Worm (Caenorhabditis elegans) whole organism, early embryonic: ENCODE measurements around the gene bath-4.
"Not testable (repeated sequence)": the region's sequence is repeated elsewhere in the genome, so short reads cannot be mapped to it uniquely, and the experiment has no call there.

Source experiments
- B0310.2 ChIP-seq: sonication (generic microtip); optimal IDR thresholded peaks from 2 replicates; lab custom pipeline; 2016; ENCODE audit warnings: mild to moderate bottlenecking, missing genetic modification characterization, missing compliant biosample characterization
- F13C5.2 ChIP-seq: sonication (generic microtip); optimal IDR thresholded peaks from 2 replicates; lab custom pipeline; 2017; ENCODE audit warnings: mild to moderate bottlenecking, missing genetic modification characterization, inconsistent platforms, missing compliant biosample characterization
- aly-1 ChIP-seq: sonication (generic microtip); optimal IDR thresholded peaks from 2 replicates; lab custom pipeline; 2016; ENCODE audit warnings: missing genetic modification characterization, missing compliant biosample characterization
- ama-1 ChIP-seq: fragments of 150-350 bp; optimal IDR thresholded peaks from 2 replicates; lab custom pipeline; 2014
- ceh-13 ChIP-seq: fragments of 200-800 bp; sonication (Bioruptor generic); optimal IDR thresholded peaks from 2 replicates; lab custom pipeline; 2018; ENCODE audit warnings: mild to moderate bottlenecking, missing genetic modification characterization, missing compliant biosample characterization
- ceh-36 ChIP-seq: sonication (generic microtip); optimal IDR thresholded peaks from 2 replicates; lab custom pipeline; 2016; ENCODE audit warnings: missing genetic modification characterization, inconsistent platforms, missing compliant biosample characterization
- ets-7 ChIP-seq: sonication (generic microtip); optimal IDR thresholded peaks from 2 replicates; lab custom pipeline; 2016; ENCODE audit warnings: missing genotype, missing genetic modification characterization, missing compliant biosample characterization
- flt-1 ChIP-seq: fragments of 200-800 bp; sonication (Bioruptor generic); IDR thresholded peaks from 2 replicates; pipeline ENCODE4 v1.3.6; 2022; ENCODE audit warnings: missing genetic modification characterization, missing compliant biosample characterization
- hmbx-1 ChIP-seq: sonication (generic microtip); optimal IDR thresholded peaks from 2 replicates; lab custom pipeline; 2016; ENCODE audit warnings: mild to moderate bottlenecking, missing genetic modification characterization, missing compliant biosample characterization
- hmg-4 ChIP-seq: fragments of 200-800 bp; sonication (Bioruptor generic); optimal IDR thresholded peaks from 2 replicates; lab custom pipeline; 2018; ENCODE audit warnings: mild to moderate bottlenecking, missing genetic modification characterization, missing compliant biosample characterization
- hnd-1 ChIP-seq: sonication (generic microtip); optimal IDR thresholded peaks from 2 replicates; lab custom pipeline; 2016; ENCODE audit warnings: missing genetic modification characterization, missing compliant biosample characterization
- pes-1 ChIP-seq: fragments of 200-800 bp; sonication (Bioruptor generic); IDR thresholded peaks from 2 replicates; pipeline ENCODE4 v1.3.6; 2022; ENCODE audit warnings: missing genetic modification reagents, missing genetic modification characterization, missing compliant biosample characterization
- scrt-1 ChIP-seq: fragments of 200-800 bp; sonication (Bioruptor generic); IDR thresholded peaks from 2 replicates; pipeline ENCODE4 v1.3.6; 2022; ENCODE audit warnings: missing genetic modification characterization, missing compliant biosample characterization
- sea-1 ChIP-seq: fragments of 200-800 bp; sonication (Bioruptor generic); conservative IDR thresholded peaks from 2 replicates; pipeline ENCODE4 v1.3.6; 2022; ENCODE audit warnings: missing genetic modification characterization, missing compliant biosample characterization
- tbx-11 ChIP-seq: fragments of 200-800 bp; sonication (Bioruptor generic); IDR thresholded peaks from 2 replicates; pipeline ENCODE4 v1.3.6; 2022; ENCODE audit warnings: missing genetic modification characterization, missing compliant biosample characterization
- tbx-37 ChIP-seq: fragments of 200-800 bp; sonication (Bioruptor generic); conservative IDR thresholded peaks from 2 replicates; pipeline ENCODE4 v1.3.6; 2022; ENCODE audit warnings: missing genetic modification reagents, missing genetic modification characterization, missing compliant biosample characterization
- tra-4 ChIP-seq: sonication (generic microtip); optimal IDR thresholded peaks from 2 replicates; lab custom pipeline; 2017; ENCODE audit warnings: missing genetic modification characterization, missing compliant biosample characterization

bath-4 gene

ce11 chrII:1917862-1918261 lies at the start of gene bath-4:
bath-4 (minus strand) TSS chrII:1917962.
- TF ChIP-seq ceh-36 (tag; lab: Kevin White, UChicago): no peak
- TF ChIP-seq aly-1 (tag; lab: Kevin White, UChicago): no peak
- TF ChIP-seq hnd-1 (tag; lab: Kevin White, UChicago): no peak
- no peak for TF ChIP-seq ets-7
- no peak for TF ChIP-seq tbx-37
- TF ChIP-seq ceh-13 (GFP tag; lab: Kevin White, UChicago): no peak
- no peak for TF ChIP-seq scrt-1
- no peak for TF ChIP-seq B0310.2
- no peak for TF ChIP-seq hmbx-1 (tag; lab: Kevin White, UChicago)
- TF ChIP-seq hmg-4 (GFP tag; lab: Kevin White, UChicago): no peak
- no peak for TF ChIP-seq sea-1

ce11 chrII:1955568-1955967 lies 37.8 kb upstream of the bath-4 start, which contains the start of gene math-49:
math-49 (minus strand) TSS chrII:1955668.
- TF ChIP-seq tbx-11 (GFP tag; lab: Robert Waterston, UW); sea-1; ceh-13 (GFP tag; lab: Kevin White, UChicago): not testable (repeated sequence)

ce11 chrII:1949119-1949518 lies 31.4 kb upstream of the bath-4 start:
- TF ChIP-seq hmbx-1 (tag; lab: Kevin White, UChicago) (no peak), ama-1 (lab: Kevin White, UChicago) (no peak), flt-1 (GFP tag; lab: Robert Waterston, UW) (no peak), ceh-36 (tag; lab: Kevin White, UChicago) (no peak), tbx-37 (no peak)

- not testable (repeated sequence) for TF ChIP-seq aly-1 (tag; lab: Kevin White, UChicago); sea-1; hmg-4 (GFP tag; lab: Kevin White, UChicago)
Measured at ce11 chrII:1948393-1948792, 30.6 kb upstream of the bath-4 start, which contains the start of gene ZK250.2. ZK250.2 (plus strand) TSS chrII:1948693.

- TF ChIP-seq flt-1 (GFP tag; lab: Robert Waterston, UW): no peak
- TF ChIP-seq F13C5.2: no peak
- TF ChIP-seq aly-1 (tag; lab: Kevin White, UChicago): no peak
- no peak for TF ChIP-seq hnd-1 (tag; lab: Kevin White, UChicago)
- TF ChIP-seq scrt-1: no peak
- no peak for TF ChIP-seq tbx-11 (GFP tag; lab: Robert Waterston, UW)
- no peak for TF ChIP-seq ama-1 (lab: Kevin White, UChicago)
- TF ChIP-seq ceh-13 (GFP tag; lab: Kevin White, UChicago): no peak
- TF ChIP-seq pes-1 (GFP tag; lab: Robert Waterston, UW): no peak
- no peak for TF ChIP-seq ceh-36 (tag; lab: Kevin White, UChicago)
- TF ChIP-seq B0310.2: no peak
- TF ChIP-seq ets-7: no peak
- no peak for TF ChIP-seq sea-1
- TF ChIP-seq hmg-4 (GFP tag; lab: Kevin White, UChicago): no peak
- TF ChIP-seq tra-4 (tag; lab: Kevin White, UChicago): no peak
- TF ChIP-seq hmbx-1 (tag; lab: Kevin White, UChicago): no peak
- TF ChIP-seq tbx-37: no peak
Measured at ce11 chrII:1946427-1946826, 28.7 kb upstream of the bath-4 start, which contains the start of gene math-48. math-48 (minus strand) TSS chrII:1946527.

- TF ChIP-seq hnd-1 (tag; lab: Kevin White, UChicago): no peak
- TF ChIP-seq tbx-11 (GFP tag; lab: Robert Waterston, UW): no peak
- no peak for TF ChIP-seq ets-7
- TF ChIP-seq ama-1 (lab: Kevin White, UChicago): no peak
- TF ChIP-seq ceh-36 (tag; lab: Kevin White, UChicago): no peak
- TF ChIP-seq tbx-37: no peak
- no peak for TF ChIP-seq F13C5.2
- no peak for TF ChIP-seq hmbx-1 (tag; lab: Kevin White, UChicago)
- no peak for TF ChIP-seq aly-1 (tag; lab: Kevin White, UChicago)
- TF ChIP-seq scrt-1: no peak
- no peak for TF ChIP-seq hmg-4 (GFP tag; lab: Kevin White, UChicago)
- no peak for TF ChIP-seq flt-1 (GFP tag; lab: Robert Waterston, UW)
- TF ChIP-seq ceh-13 (GFP tag; lab: Kevin White, UChicago): no peak
- no peak for TF ChIP-seq sea-1
- TF ChIP-seq B0310.2: no peak
- no peak for TF ChIP-seq tra-4 (tag; lab: Kevin White, UChicago)
- no peak for TF ChIP-seq pes-1 (GFP tag; lab: Robert Waterston, UW)
Measured at ce11 chrII:1945093-1945492, 27.3 kb upstream of the bath-4 start, which contains the start of gene ZK250.14. ZK250.14 (minus strand) TSS chrII:1945193.

- TF ChIP-seq hmg-4 (GFP tag; lab: Kevin White, UChicago) (no peak), sea-1 (no peak), pes-1 (GFP tag; lab: Robert Waterston, UW) (no peak), hmbx-1 (tag; lab: Kevin White, UChicago) (no peak), F13C5.2 (no peak), tbx-37 (no peak), tbx-11 (GFP tag; lab: Robert Waterston, UW) (no peak), aly-1 (tag; lab: Kevin White, UChicago) (no peak), flt-1 (GFP tag; lab: Robert Waterston, UW) (no peak)
Measured at ce11 chrII:1939652-1940051, 21.9 kb upstream of the bath-4 start, which contains the start of gene ZK250.13. ZK250.13 (minus strand) TSS chrII:1939752.

- no peak for TF ChIP-seq F13C5.2
- TF ChIP-seq tra-4 (tag; lab: Kevin White, UChicago): no peak
- no peak for TF ChIP-seq ets-7
- no peak for TF ChIP-seq ama-1 (lab: Kevin White, UChicago)
- TF ChIP-seq flt-1 (GFP tag; lab: Robert Waterston, UW): no peak
- TF ChIP-seq tbx-37: no peak
- TF ChIP-seq pes-1 (GFP tag; lab: Robert Waterston, UW): no peak
- TF ChIP-seq hnd-1 (tag; lab: Kevin White, UChicago): no peak
- no peak for TF ChIP-seq ceh-36 (tag; lab: Kevin White, UChicago)
- no peak for TF ChIP-seq scrt-1
- no peak for TF ChIP-seq ceh-13 (GFP tag; lab: Kevin White, UChicago)
- no peak for TF ChIP-seq aly-1 (tag; lab: Kevin White, UChicago)
- TF ChIP-seq hmg-4 (GFP tag; lab: Kevin White, UChicago): no peak
- TF ChIP-seq hmbx-1 (tag; lab: Kevin White, UChicago): no peak
- no peak for TF ChIP-seq tbx-11 (GFP tag; lab: Robert Waterston, UW)
- no peak for TF ChIP-seq B0310.2
- no peak for TF ChIP-seq sea-1
Measured at ce11 chrII:1928578-1928977, 10.8 kb upstream of the bath-4 start.
